Worm (Caenorhabditis elegans) whole organism, late embryonic: ENCODE measurements around the gene toc-1.

Experiments used
- F13H6.1 ChIP-seq: sonication (generic microtip); optimal IDR thresholded peaks from 2 replicates; lab custom pipeline; 2016; ENCODE audit warnings: missing genetic modification characterization, missing compliant biosample characterization
- K02D7.2 ChIP-seq: sonication (generic microtip); optimal IDR thresholded peaks from 2 replicates; lab custom pipeline; 2017; ENCODE audit warnings: mild to moderate bottlenecking, missing genetic modification characterization, missing compliant biosample characterization
- K09A11.1 ChIP-seq: sonication (generic microtip); optimal IDR thresholded peaks from 2 replicates; lab custom pipeline; 2017; ENCODE audit warnings: antibody characterized with exemption, mild to moderate bottlenecking, missing genetic modification characterization, missing compliant biosample characterization; ENCODE audit not compliant: insufficient read depth
- Y22D7AL.16 ChIP-seq: sonication (generic microtip); optimal IDR thresholded peaks from 2 replicates; lab custom pipeline; 2016; ENCODE audit warnings: missing genetic modification characterization, missing compliant biosample characterization
- ahr-1 ChIP-seq: sonication (generic microtip); optimal IDR thresholded peaks from 2 replicates; lab custom pipeline; 2016; ENCODE audit warnings: missing genetic modification characterization, missing compliant biosample characterization
- ceh-14 ChIP-seq: sonication (generic microtip); optimal IDR thresholded peaks from 2 replicates; lab custom pipeline; 2016; ENCODE audit warnings: missing genotype, missing genetic modification characterization, missing compliant biosample characterization
- ceh-19 ChIP-seq: fragments of 200-800 bp; sonication (Bioruptor generic); optimal IDR thresholded peaks from 2 replicates; lab custom pipeline; 2018; ENCODE audit warnings: mild to moderate bottlenecking, missing genetic modification characterization, missing compliant biosample characterization
- ceh-2 ChIP-seq: sonication (generic microtip); optimal IDR thresholded peaks from 2 replicates; lab custom pipeline; 2016; ENCODE audit warnings: missing genotype, missing genetic modification characterization, missing compliant biosample characterization
- ceh-24 ChIP-seq: sonication (generic microtip); optimal IDR thresholded peaks from 2 replicates; lab custom pipeline; 2016; ENCODE audit warnings: mild to moderate bottlenecking, missing genetic modification characterization, missing compliant biosample characterization
- ceh-30 ChIP-seq: fragments of 150-350 bp; optimal IDR thresholded peaks from 2 replicates; lab custom pipeline; 2014; ENCODE audit warnings: missing biosample characterization, missing genetic modification characterization
- ceh-31 ChIP-seq: sonication (generic microtip); optimal IDR thresholded peaks from 2 replicates; lab custom pipeline; 2016; ENCODE audit warnings: missing genetic modification characterization, missing compliant biosample characterization
- ceh-34 ChIP-seq: sonication (generic microtip); optimal IDR thresholded peaks from 2 replicates; lab custom pipeline; 2016; ENCODE audit warnings: mild to moderate bottlenecking, missing genetic modification characterization, missing compliant biosample characterization
- ceh-6 ChIP-seq: fragments of 200-800 bp; sonication (Bioruptor generic); optimal IDR thresholded peaks from 2 replicates; lab custom pipeline; 2018; ENCODE audit warnings: mild to moderate bottlenecking, missing genetic modification characterization, missing compliant biosample characterization
- ceh-9 ChIP-seq: sonication (generic microtip); optimal IDR thresholded peaks from 2 replicates; lab custom pipeline; 2016; ENCODE audit warnings: mild to moderate bottlenecking, missing genetic modification characterization, inconsistent platforms, missing compliant biosample characterization
- dve-1 ChIP-seq: sonication (generic microtip); optimal IDR thresholded peaks from 2 replicates; lab custom pipeline; 2017; ENCODE audit warnings: antibody characterized with exemption, mild to moderate bottlenecking, missing genetic modification characterization, missing compliant biosample characterization
- elt-2 ChIP-seq: sonication (generic microtip); optimal IDR thresholded peaks from 2 replicates; lab custom pipeline; 2016; ENCODE audit warnings: missing genetic modification reagents, missing genetic modification characterization, missing compliant biosample characterization
- ets-4 ChIP-seq: sonication (generic microtip); optimal IDR thresholded peaks from 2 replicates; lab custom pipeline; 2016; ENCODE audit warnings: missing genetic modification characterization, missing compliant biosample characterization
- fax-1 ChIP-seq: sonication (generic microtip); optimal IDR thresholded peaks from 2 replicates; lab custom pipeline; 2016; ENCODE audit warnings: missing genotype, missing genetic modification characterization, missing compliant biosample characterization
- fkh-10 ChIP-seq: fragments of 150-350 bp; optimal IDR thresholded peaks from 2 replicates; lab custom pipeline; 2014; ENCODE audit warnings: missing biosample characterization, missing genetic modification reagents, missing genetic modification characterization
- gmeb-2 ChIP-seq: sonication (generic microtip); optimal IDR thresholded peaks from 2 replicates; lab custom pipeline; 2016; ENCODE audit warnings: missing genetic modification characterization, inconsistent platforms, missing compliant biosample characterization
- hlh-13 ChIP-seq: fragments of 200-800 bp; sonication (Bioruptor generic); optimal IDR thresholded peaks from 2 replicates; lab custom pipeline; 2018; ENCODE audit warnings: mild to moderate bottlenecking, missing genetic modification characterization, missing compliant biosample characterization
- hlh-15 ChIP-seq: sonication (generic microtip); optimal IDR thresholded peaks from 2 replicates; lab custom pipeline; 2016; ENCODE audit warnings: missing genetic modification characterization, missing compliant biosample characterization
- hlh-30 ChIP-seq: sonication (generic microtip); optimal IDR thresholded peaks from 2 replicates; lab custom pipeline; 2017; ENCODE audit warnings: antibody characterized with exemption, missing genetic modification characterization, missing compliant biosample characterization; ENCODE audit not compliant: insufficient read depth
- hlh-6 ChIP-seq: sonication (generic microtip); optimal IDR thresholded peaks from 2 replicates; lab custom pipeline; 2016; ENCODE audit warnings: missing genotype, missing genetic modification characterization, missing compliant biosample characterization
- hlh-8 ChIP-seq: sonication (generic microtip); optimal IDR thresholded peaks from 2 replicates; lab custom pipeline; 2016; ENCODE audit warnings: missing genotype, missing genetic modification characterization, missing compliant biosample characterization
- lim-6 ChIP-seq: sonication (generic microtip); optimal IDR thresholded peaks from 2 replicates; lab custom pipeline; 2016; ENCODE audit warnings: missing genetic modification characterization, missing compliant biosample characterization
- lin-11 ChIP-seq: fragments of 200-800 bp; sonication (Bioruptor generic); optimal IDR thresholded peaks from 2 replicates; lab custom pipeline; 2018; ENCODE audit warnings: mild to moderate bottlenecking, missing genetic modification characterization, missing compliant biosample characterization
- madf-2 ChIP-seq: sonication (generic microtip); optimal IDR thresholded peaks from 2 replicates; lab custom pipeline; 2017; ENCODE audit warnings: missing genetic modification characterization, missing compliant biosample characterization
- mec-3 ChIP-seq: sonication (generic microtip); optimal IDR thresholded peaks from 2 replicates; lab custom pipeline; 2016; ENCODE audit warnings: borderline replicate concordance, missing genetic modification characterization, missing compliant biosample characterization
- nhr-232 ChIP-seq: sonication (generic microtip); optimal IDR thresholded peaks from 2 replicates; lab custom pipeline; 2016; ENCODE audit warnings: missing genetic modification characterization, missing compliant biosample characterization
- npax-4 ChIP-seq: sonication (generic microtip); optimal IDR thresholded peaks from 2 replicates; lab custom pipeline; 2016; ENCODE audit warnings: missing genetic modification characterization, missing compliant biosample characterization
- pat-9 ChIP-seq: fragments of 200-800 bp; sonication (Bioruptor generic); optimal IDR thresholded peaks from 2 replicates; lab custom pipeline; 2018; ENCODE audit warnings: mild to moderate bottlenecking, missing genetic modification characterization, moderate library complexity, missing compliant biosample characterization
- pax-1 ChIP-seq: fragments of 150-350 bp; optimal IDR thresholded peaks from 2 replicates; lab custom pipeline; 2014; ENCODE audit warnings: missing biosample characterization, missing genetic modification characterization
- pha-2 ChIP-seq: sonication (generic microtip); optimal IDR thresholded peaks from 2 replicates; lab custom pipeline; 2017; ENCODE audit warnings: mild to moderate bottlenecking, missing genetic modification characterization, missing compliant biosample characterization
- pha-4 ChIP-seq: fragments of 150-350 bp; optimal IDR thresholded peaks from 2 replicates; lab custom pipeline; 2018; ENCODE audit warnings: missing biosample characterization, missing genetic modification reagents, missing genetic modification characterization
- pros-1 ChIP-seq: fragments of 150-350 bp; optimal IDR thresholded peaks from 2 replicates; lab custom pipeline; 2014; ENCODE audit warnings: missing biosample characterization, missing genetic modification reagents, missing genetic modification characterization
- rnt-1 ChIP-seq: sonication (generic microtip); optimal IDR thresholded peaks from 2 replicates; lab custom pipeline; 2016; ENCODE audit warnings: missing genetic modification characterization, missing compliant biosample characterization
- sox-2 ChIP-seq: fragments of 200-800 bp; sonication (Bioruptor generic); IDR thresholded peaks from 2 replicates; pipeline ENCODE4 v1.3.6; 2022; ENCODE audit warnings: missing genetic modification reagents, missing genetic modification characterization, missing compliant biosample characterization
- sox-4 ChIP-seq: sonication (generic microtip); optimal IDR thresholded peaks from 2 replicates; lab custom pipeline; 2017; ENCODE audit warnings: mild to moderate bottlenecking, missing genetic modification characterization, inconsistent platforms, missing compliant biosample characterization
- syd-9 ChIP-seq: sonication (generic microtip); optimal IDR thresholded peaks from 2 replicates; lab custom pipeline; 2016; ENCODE audit warnings: mild to moderate bottlenecking, missing genetic modification characterization, moderate library complexity, missing compliant biosample characterization
- tbx-2 ChIP-seq: sonication (generic microtip); optimal IDR thresholded peaks from 2 replicates; lab custom pipeline; 2016; ENCODE audit warnings: missing genetic modification characterization, missing compliant biosample characterization
- ttx-3 ChIP-seq: sonication (generic microtip); optimal IDR thresholded peaks from 2 replicates; lab custom pipeline; 2016; ENCODE audit warnings: missing genetic modification reagents, missing genetic modification characterization, missing compliant biosample characterization
- unc-42 ChIP-seq: sonication (generic microtip); optimal IDR thresholded peaks from 2 replicates; lab custom pipeline; 2016; ENCODE audit warnings: missing genotype, missing genetic modification characterization, missing compliant biosample characterization
- unc-55 ChIP-seq: sonication (generic microtip); optimal IDR thresholded peaks from 2 replicates; lab custom pipeline; 2017; ENCODE audit warnings: missing biosample characterization, missing genetic modification reagents, missing genetic modification characterization
- unc-86 ChIP-seq: sonication (generic microtip); optimal IDR thresholded peaks from 2 replicates; lab custom pipeline; 2016; ENCODE audit warnings: missing genetic modification characterization, missing compliant biosample characterization
- zip-5 ChIP-seq: sonication (generic microtip); optimal IDR thresholded peaks from 2 replicates; lab custom pipeline; 2016; ENCODE audit warnings: missing genetic modification characterization, missing compliant biosample characterization
- ztf-16 ChIP-seq: sonication (generic microtip); optimal IDR thresholded peaks from 2 replicates; lab custom pipeline; 2017; ENCODE audit warnings: missing genetic modification characterization, missing compliant biosample characterization

toc-1 gene

DNA sequence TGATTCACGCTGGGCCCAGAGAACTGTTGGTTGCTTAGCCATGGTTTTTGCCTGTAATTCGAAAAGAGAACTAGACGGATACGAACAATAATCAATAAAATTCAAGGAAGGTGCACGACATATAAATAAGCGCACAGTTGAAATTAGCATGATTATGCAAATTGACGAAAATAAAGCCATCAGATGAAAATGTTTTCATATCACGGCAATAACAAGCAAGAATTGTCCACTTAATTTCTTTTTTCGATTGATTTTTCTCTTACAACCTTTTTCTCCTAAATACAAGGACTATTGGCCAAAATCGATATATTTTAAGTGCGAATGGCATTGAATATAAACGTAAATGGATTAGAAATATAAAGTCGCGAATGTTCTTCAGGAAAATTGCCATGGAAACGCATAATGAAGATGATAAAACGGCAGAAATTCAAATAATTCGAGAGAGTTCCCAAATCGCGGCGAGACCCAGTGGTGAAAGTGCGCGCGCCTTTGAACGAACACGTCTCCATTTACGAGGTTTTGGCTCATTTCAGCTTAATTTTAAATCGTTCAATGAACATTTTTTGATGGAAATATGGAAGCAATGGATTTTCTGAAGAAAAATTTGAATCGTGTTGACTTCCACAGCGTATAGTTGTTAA lies at the start of gene toc-1, which contains the start of gene daf-41 (continued):
- no peak for TF ChIP-seq pha-2 (tag; lab: Kevin White, UChicago)
- peak; percentile 18 for TF ChIP-seq ceh-34 (tag; lab: Kevin White, UChicago)
- no peak for TF ChIP-seq ahr-1 (tag; lab: Kevin White, UChicago)

DNA sequence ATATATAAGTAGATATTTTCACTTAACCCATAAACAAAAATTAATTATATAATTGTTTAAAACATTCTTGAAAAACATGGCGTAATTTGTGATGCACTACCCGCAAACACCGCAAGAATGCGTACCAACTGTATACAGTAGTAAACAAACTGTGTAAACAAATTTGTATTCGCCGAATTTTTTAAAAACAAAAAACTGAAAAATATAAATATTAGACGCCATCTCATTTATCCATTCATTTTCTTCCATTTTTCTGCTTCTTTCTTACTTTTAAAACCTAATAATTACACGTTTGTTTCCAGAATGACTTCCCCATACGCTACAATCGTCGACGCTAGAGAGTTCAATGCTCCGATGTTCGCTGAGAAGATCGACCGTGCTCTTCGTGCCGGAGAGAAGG lies 49.7 kb upstream of the toc-1 start, which contains the start of gene nex-1:
TSS of gene nex-1 (plus strand) at position 301 of the 400 bp plus-strand sequence.
- TF ChIP-seq ceh-30 (tag; lab: Kevin White, UChicago) (no peak), nhr-232 (no peak), tbx-2 (tag; lab: Kevin White, UChicago) (no peak), sox-2 (no peak), F13H6.1 (no peak), unc-55 (GFP tag; lab: Kevin White, UChicago) (no peak), zip-5 (tag; lab: Kevin White, UChicago) (no peak), fkh-10 (GFP tag; lab: Kevin White, UChicago) (no peak), fax-1 (tag; lab: Kevin White, UChicago) (no peak), hlh-6 (tag; lab: Kevin White, UChicago) (no peak), K02D7.2 (tag; lab: Kevin White, UChicago) (no peak), npax-4 (tag; lab: Kevin White, UChicago) (no peak), rnt-1 (tag; lab: Kevin White, UChicago) (no peak), ceh-6 (GFP tag; lab: Kevin White, UChicago) (no peak), hlh-30 (tag; lab: Kevin White, UChicago) (no peak)

DNA sequence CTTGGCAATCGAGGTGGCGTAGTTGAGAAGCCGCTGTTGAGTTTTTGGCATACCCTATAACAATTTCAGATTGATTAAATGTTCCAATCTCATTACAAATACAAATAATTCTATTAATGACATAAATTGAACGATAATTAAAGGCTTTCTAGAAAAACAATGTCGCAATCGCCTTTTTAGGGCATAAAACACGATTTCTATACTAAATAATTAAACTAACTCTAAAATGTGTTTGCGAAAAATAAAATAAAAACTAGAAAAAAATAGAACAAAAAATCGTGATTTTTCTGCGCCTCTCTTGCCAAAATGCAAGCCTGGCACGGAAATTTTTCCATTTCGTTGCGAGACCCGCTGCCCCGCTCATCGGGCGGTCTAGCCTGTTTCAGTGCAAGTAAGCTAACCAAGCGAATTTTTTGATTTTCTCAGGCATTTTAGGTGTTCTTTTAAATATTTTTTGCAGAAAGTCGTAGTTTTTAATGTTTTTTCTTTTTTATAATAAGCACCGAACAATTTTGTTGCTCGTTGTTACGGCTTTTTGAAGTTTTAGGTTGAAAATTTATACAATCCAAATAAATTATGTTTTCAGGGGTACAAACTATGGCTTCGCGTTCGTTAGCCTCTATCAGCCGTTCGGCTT lies 47.1 kb upstream of the toc-1 start, which contains the start of the genes C34E10.12, C34E10.10 and atp-2:
TSS of gene C34E10.12 (minus strand) at position 51 of the 637 bp plus-strand sequence.
TSS of gene C34E10.10 (minus strand) at position 54 of the 637 bp plus-strand sequence.
TSS of gene atp-2 (plus strand) at position 587 of the 637 bp plus-strand sequence.
- TF ChIP-seq ttx-3 (peak; percentile 33), pha-4 (tag; lab: Kevin White, UChicago) (no peak), sox-4 (tag; lab: Kevin White, UChicago) (no peak), pros-1 (tag; lab: Kevin White, UChicago) (no peak), mec-3 (tag; lab: Kevin White, UChicago) (no peak), hlh-8 (tag; lab: Kevin White, UChicago) (no peak), tbx-2 (tag; lab: Kevin White, UChicago) (peak; percentile 62), lin-11 (tag; lab: Kevin White, UChicago) (no peak), ceh-14 (tag; lab: Kevin White, UChicago) (peak; percentile 37), ets-4 (peak; percentile 68), dve-1 (tag; lab: Kevin White, UChicago) (peak; percentile 74), Y22D7AL.16 (no peak), madf-2 (no peak), ztf-16 (tag; lab: Kevin White, UChicago) (peak; percentile 18), hlh-15 (tag; lab: Kevin White, UChicago) (no peak), elt-2 (tag; lab: Kevin White, UChicago) (peak; percentile 51), pat-9 (tag; lab: Kevin White, UChicago) (no peak), ceh-34 (tag; lab: Kevin White, UChicago) (peak; percentile 56), K09A11.1 (tag; lab: Kevin White, UChicago) (peak; percentile 10), ceh-31 (tag; lab: Kevin White, UChicago) (peak; percentile 78), ceh-24 (tag; lab: Kevin White, UChicago) (no peak), gmeb-2 (tag; lab: Kevin White, UChicago) (no peak), ceh-2 (tag; lab: Kevin White, UChicago) (peak; percentile 31), pax-1 (tag; lab: Kevin White, UChicago) (peak; percentile 22), F13H6.1 (peak; percentile 13), ceh-19 (GFP tag; lab: Kevin White, UChicago) (no peak), hlh-13 (GFP tag; lab: Kevin White, UChicago) (no peak), lim-6 (no peak), ceh-9 (tag; lab: Kevin White, UChicago) (no peak), rnt-1 (tag; lab: Kevin White, UChicago) (peak; percentile 43), unc-42 (peak; percentile 49), unc-86 (peak; percentile 7), syd-9 (tag; lab: Kevin White, UChicago) (no peak), fkh-10 (GFP tag; lab: Kevin White, UChicago) (no peak), hlh-6 (tag; lab: Kevin White, UChicago) (no peak)
